Worm (Caenorhabditis elegans): ENCODE measurements around the gene Y110A2AL.9.

DNA sequence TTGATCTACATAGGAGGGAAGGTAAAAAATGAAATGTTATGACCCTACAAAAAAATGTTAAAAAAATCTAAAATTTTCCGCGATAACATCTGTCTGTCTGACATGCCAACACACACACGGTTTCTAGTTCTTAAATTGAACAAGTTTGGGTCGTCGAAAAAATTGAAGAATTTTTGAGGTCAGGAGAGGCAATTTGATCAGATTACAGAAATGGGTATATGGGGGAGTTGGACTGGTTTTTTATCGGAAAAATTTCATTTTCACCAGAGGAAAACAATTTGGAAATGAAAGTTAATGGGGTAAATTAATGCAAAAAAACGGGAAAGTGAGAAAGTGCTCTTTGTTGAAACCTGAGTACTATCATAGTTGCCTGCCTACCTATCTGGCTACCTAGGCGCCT, 12.7 kb downstream of the Y110A2AL.9 start:
- no peak for TF ChIP-seq snpc-4 (GFP tag; optimal IDR thresholded peaks at IDR 0.05)
- no peak for TF ChIP-seq snpc-4 (tag; optimal IDR thresholded peaks at IDR 0.05)
- no peak for TF ChIP-seq lin-35 (GFP tag; optimal IDR thresholded peaks at IDR 0.05)
- no peak for TF ChIP-seq die-1 (tag; optimal IDR thresholded peaks at IDR 0.05)
- no peak for TF ChIP-seq F37B4.10 (GFP tag; IDR thresholded peaks at IDR 0.05)
- no peak for TF ChIP-seq efl-1 (GFP tag; optimal IDR thresholded peaks at IDR 0.05)
- no peak for TF ChIP-seq ceh-58 (GFP tag; IDR thresholded peaks at IDR 0.05)
- TF ChIP-seq ccch-3 (GFP tag; optimal IDR thresholded peaks at IDR 0.05), result no peak
- no peak for TF ChIP-seq lag-1 (GFP tag; IDR thresholded peaks at IDR 0.05)
